Worm (Caenorhabditis elegans) whole organism, L3 larva: Measurements from ENCODE around the gene ZK488.5.

ENCODE experiments used
- ZK546.5 ChIP-seq: sonication (generic microtip); optimal IDR thresholded peaks from 2 replicates; lab custom pipeline; 2017; ENCODE audit warnings: missing biosample characterization, missing genetic modification characterization
- aly-2 ChIP-seq: fragments of 150-350 bp; optimal IDR thresholded peaks from 2 replicates; lab custom pipeline; 2014; ENCODE audit warnings: missing biosample characterization, missing genetic modification characterization
- ceh-82 ChIP-seq: fragments of 150-350 bp; optimal IDR thresholded peaks from 2 replicates; lab custom pipeline; 2014; ENCODE audit warnings: missing biosample characterization, missing genetic modification characterization
- elt-3 ChIP-seq, 3 experiments: fragments of 150-350 bp in 1 of 3; sonication (generic microtip) in 2 of 3; optimal IDR thresholded peaks; 2 replicates in 2 of 3; 4 replicates in 1 of 3; lab custom pipeline; 2014 to 2017; ENCODE audit warnings: missing biosample characterization in 3 of 3, missing genetic modification characterization in 3 of 3
- fos-1 ChIP-seq: fragments of 150-350 bp; optimal IDR thresholded peaks from 2 replicates; lab custom pipeline; 2014; ENCODE audit warnings: missing biosample characterization, missing genetic modification characterization
- nhr-11 ChIP-seq: fragments of 150-350 bp; optimal IDR thresholded peaks from 2 replicates; lab custom pipeline; 2014; ENCODE audit warnings: missing biosample characterization, missing genetic modification characterization
- nhr-25 ChIP-seq: sonication (generic microtip); optimal IDR thresholded peaks from 2 replicates; lab custom pipeline; 2017; ENCODE audit warnings: missing biosample characterization, missing genetic modification characterization
- nhr-28 ChIP-seq: fragments of 150-350 bp; optimal IDR thresholded peaks from 2 replicates; lab custom pipeline; 2014; ENCODE audit warnings: missing biosample characterization, missing genetic modification characterization
- nhr-77 ChIP-seq: fragments of 150-350 bp; optimal IDR thresholded peaks from 2 replicates; lab custom pipeline; 2014; ENCODE audit warnings: missing biosample characterization, missing genetic modification characterization
- pqm-1 ChIP-seq: fragments of 150-350 bp; optimal IDR thresholded peaks from 2 replicates; lab custom pipeline; 2017; ENCODE audit warnings: missing biosample characterization, missing genetic modification characterization, inconsistent platforms
- sea-2 ChIP-seq: fragments of 150-350 bp; sonication (generic microtip); optimal IDR thresholded peaks from 4 replicates; lab custom pipeline; 2014; ENCODE audit warnings: missing biosample characterization, missing genetic modification reagents, missing genetic modification characterization
- unc-39 ChIP-seq: sonication (generic microtip); optimal IDR thresholded peaks from 4 replicates; lab custom pipeline; 2017; ENCODE audit warnings: missing biosample characterization, missing genetic modification characterization
- unc-62 ChIP-seq: fragments of 150-350 bp; sonication (generic microtip); optimal IDR thresholded peaks from 4 replicates; lab custom pipeline; 2014; ENCODE audit warnings: missing biosample characterization, missing genetic modification reagents, missing genetic modification characterization

DNA sequence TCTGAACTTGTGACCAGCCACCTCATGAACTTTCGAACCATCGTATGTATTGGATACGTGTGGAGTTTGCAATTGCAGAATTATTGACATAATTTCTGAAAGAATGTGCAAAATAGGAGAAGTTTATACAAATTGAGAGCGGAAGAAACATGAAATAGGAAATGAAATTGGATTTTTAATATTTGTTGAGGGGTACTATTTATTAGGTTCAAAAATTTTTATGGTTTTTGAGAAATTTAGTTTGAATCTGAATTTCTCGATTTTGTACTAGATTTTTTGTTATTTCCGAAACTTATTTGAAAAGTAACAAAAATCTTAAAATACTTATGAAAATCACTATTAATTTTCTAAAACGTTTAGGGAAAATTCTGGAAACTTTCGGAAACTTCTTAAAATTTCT is 35.5 kb downstream of the ZK488.5 start, which contains the start of gene F48G7.9:
- TF ChIP-seq fos-1 (tag; lab: Kevin White, UChicago) (no peak), nhr-25 (tag; lab: Kevin White, UChicago) (no peak), ZK546.5 (tag; lab: Kevin White, UChicago) (no peak), unc-62 (no peak), nhr-77 (tag; lab: Kevin White, UChicago) (no peak), ceh-82 (no peak), unc-39 (tag; lab: Kevin White, UChicago) (no peak), sea-2 (GFP tag; lab: Kevin White, UChicago) (no peak), nhr-28 (no peak), nhr-11 (tag; lab: Kevin White, UChicago) (no peak), pqm-1 (no peak), aly-2 (no peak), elt-3 (tag; optimal IDR thresholded peaks at IDR 0.05; lab: Kevin White, UChicago) (no peak)
